Worm (Caenorhabditis elegans) whole organism, L4/young adult: Measurements from ENCODE around the gene srh-257.

Source experiments
- W03F9.2 ChIP-seq: fragments of 150-350 bp; optimal IDR thresholded peaks from 2 replicates; lab custom pipeline; 2014; ENCODE audit warnings: missing biosample characterization, missing genetic modification characterization
- him-1 ChIP-seq: sonication (generic microtip); optimal IDR thresholded peaks from 2 replicates; lab custom pipeline; 2016; ENCODE audit warnings: missing genotype, missing genetic modification reagents, missing genetic modification characterization, missing compliant biosample characterization

- TF ChIP-seq him-1 (tag; lab: Kevin White, UChicago) (no peak), W03F9.2 (tag; lab: Kevin White, UChicago) (peak; percentile 34)
Observed at ce11 chrV:15432457-15432856, 25.4 kb downstream of the srh-257 start, which contains the start of gene T26H5.8.
